Fruit fly (Drosophila melanogaster) whole organism, wandering third instar larva: ENCODE results near the gene FER.

ENCODE experiments used
- br ChIP-seq: fragments of 200-800 bp; sonication (Bioruptor generic); optimal IDR thresholded peaks from 2 replicates; lab custom pipeline; 2016; ENCODE audit warnings: missing biosample characterization, missing genetic modification characterization
- foxo ChIP-seq, 2 experiments: fragments of 200-800 bp; sonication (Bioruptor generic); optimal IDR thresholded peaks; 2 replicates in 1 of 2; 3 replicates in 1 of 2; lab custom pipeline; 2016 to 2017; ENCODE audit warnings: missing biosample characterization in 2 of 2, missing genetic modification characterization in 2 of 2

DNA sequence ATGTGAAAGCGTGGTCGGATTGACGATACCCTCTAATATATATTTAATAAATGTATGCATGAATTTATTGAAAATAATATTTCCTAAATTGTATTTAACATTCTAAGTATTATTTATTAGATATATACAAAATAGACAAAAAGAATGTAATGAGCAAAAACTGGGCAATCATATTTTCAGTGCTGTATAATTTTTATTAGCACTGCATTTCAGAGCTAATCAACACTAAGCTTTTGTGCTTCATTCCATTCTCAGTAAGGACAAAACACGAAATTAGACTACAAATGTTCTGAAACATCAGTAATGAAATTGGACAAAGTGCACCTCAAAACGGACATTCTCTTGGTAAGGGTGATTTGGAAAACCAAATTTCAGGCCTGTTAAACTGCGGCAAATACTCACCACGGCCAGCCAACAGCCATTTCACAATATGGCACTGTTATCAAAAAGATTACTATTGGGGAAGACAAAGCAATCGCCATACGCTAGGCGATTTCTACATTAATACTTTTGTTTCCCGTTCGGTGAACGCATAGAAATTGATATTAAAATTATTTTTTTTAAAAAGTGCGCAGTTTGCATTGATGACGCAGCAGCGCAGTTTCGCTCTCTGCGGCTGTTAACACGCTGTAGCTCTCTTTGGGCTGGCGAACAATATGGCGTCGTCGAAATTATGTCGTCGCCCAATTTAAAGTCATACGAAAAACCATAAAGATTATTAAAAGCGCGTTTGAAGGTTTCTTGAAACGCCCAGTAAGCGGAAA is 53.7 kb downstream of the FER start:
- TF ChIP-seq br (GFP tag; lab: Kevin White, UChicago) (peak; percentile 71), foxo (GFP tag; optimal IDR thresholded peaks at IDR 0.05; lab: Kevin White, UChicago) (peak; percentile 35 to 89)
